Worm (Caenorhabditis elegans): ENCODE data around the gene F11C1.7.
A peak's percentile ranks its signal among the peaks of the same experiment; 100 is the strongest.

The F11C1.7 gene

DNA sequence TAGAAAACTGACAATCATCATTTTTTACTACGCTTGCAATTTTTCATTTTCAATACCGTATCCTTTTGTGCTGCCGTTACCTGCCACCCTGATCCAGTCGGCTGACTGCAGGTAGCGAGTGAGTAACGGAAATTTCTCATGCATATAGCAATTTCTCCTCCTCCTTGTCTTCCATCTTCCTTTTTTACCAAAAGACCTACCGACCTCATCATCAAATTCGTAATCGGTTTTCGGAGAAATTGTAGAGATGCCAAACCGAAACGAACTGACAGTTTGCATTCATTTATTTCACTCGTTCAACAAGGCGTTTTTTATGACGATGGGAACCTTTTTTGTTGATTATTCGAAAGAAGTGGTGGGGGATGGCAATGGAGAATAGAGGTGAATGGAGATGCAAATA, 27.1 kb downstream of the F11C1.7 start:
- TF ChIP-seq ets-4 (tag; optimal IDR thresholded peaks at IDR 0.05) (no peak), Y22D7AL.16 (tag; optimal IDR thresholded peaks at IDR 0.05) (no peak), pha-2 (tag; optimal IDR thresholded peaks at IDR 0.05) (no peak), ceh-2 (tag; optimal IDR thresholded peaks at IDR 0.05) (no peak), unc-55 (GFP tag; optimal IDR thresholded peaks at IDR 0.05) (no peak)

ce11 chrX:13021446-13021845, 32.3 kb downstream of the F11C1.7 start:
- TF ChIP-seq hlh-15 (tag; optimal IDR thresholded peaks at IDR 0.05): no peak
- TF ChIP-seq hlh-13 (GFP tag; optimal IDR thresholded peaks at IDR 0.05): no peak
- TF ChIP-seq unc-42 (tag; optimal IDR thresholded peaks at IDR 0.05): peak; percentile 66
- no peak for TF ChIP-seq ceh-31 (tag; optimal IDR thresholded peaks at IDR 0.05)
- TF ChIP-seq ceh-14 (tag; optimal IDR thresholded peaks at IDR 0.05): no peak

ce11 chrX:13032610-13033009, 43.5 kb downstream of the F11C1.7 start, which contains the start of gene npr-10:
Gene npr-10, minus strand, starts transcription at chrX:13032710.
- TF ChIP-seq ceh-48 (tag; optimal IDR thresholded peaks at IDR 0.05) (no peak), sox-2 (GFP tag; IDR thresholded peaks at IDR 0.05) (no peak), tbx-2 (tag; optimal IDR thresholded peaks at IDR 0.05) (no peak), C38D4.7 (GFP tag; optimal IDR thresholded peaks at IDR 0.05) (no peak)

DNA sequence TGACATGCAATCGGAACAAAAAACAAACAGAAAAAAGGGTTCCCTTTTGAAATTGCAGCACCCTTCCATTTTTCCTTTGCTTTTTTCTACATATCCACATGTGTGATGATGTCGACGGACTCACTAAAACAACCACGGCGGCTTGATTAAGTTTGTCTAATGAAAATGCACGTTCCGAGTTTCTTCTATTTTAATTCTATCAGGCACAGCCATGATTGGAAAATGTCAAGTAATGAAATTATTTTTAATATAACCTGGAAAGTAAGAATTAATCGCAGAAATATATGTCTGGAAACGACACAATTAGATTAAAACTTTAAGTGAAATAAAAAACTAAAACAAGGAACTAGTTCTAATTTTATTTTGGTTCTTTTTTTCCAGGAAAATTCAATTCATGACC, 44.7 kb downstream of the F11C1.7 start:
- no peak for TF ChIP-seq ztf-16 (tag; optimal IDR thresholded peaks at IDR 0.05)
- no peak for TF ChIP-seq mec-3 (tag; optimal IDR thresholded peaks at IDR 0.05; ENCODE audit: borderline replicate concordance)

DNA sequence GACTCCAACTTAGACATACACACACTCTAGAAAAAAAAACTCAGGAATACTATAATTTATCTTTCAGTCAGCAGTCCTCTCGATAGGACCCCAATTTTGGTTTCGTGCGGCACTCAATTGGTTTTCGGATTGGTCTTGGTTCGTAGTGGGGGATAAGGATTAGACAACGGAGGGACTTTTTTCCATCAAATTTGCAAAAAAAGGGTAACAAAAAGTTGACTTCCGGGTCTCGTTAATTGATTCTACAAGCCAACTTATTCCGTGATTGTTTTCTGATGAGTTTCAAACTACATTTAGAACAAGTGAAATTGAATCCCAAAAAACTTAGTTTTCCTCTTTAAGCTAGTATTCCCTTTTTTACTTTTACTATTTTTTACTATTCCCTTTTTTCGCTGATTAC, 45.2 kb downstream of the F11C1.7 start:
- TF ChIP-seq zip-5 (tag; optimal IDR thresholded peaks at IDR 0.05): no peak

- TF ChIP-seq dmd-4 (tag; optimal IDR thresholded peaks at IDR 0.05; ENCODE audit: borderline replicate concordance): no peak
- no peak for TF ChIP-seq tbx-7 (tag; optimal IDR thresholded peaks at IDR 0.05)
- no peak for TF ChIP-seq fax-1 (tag; optimal IDR thresholded peaks at IDR 0.05)
- TF ChIP-seq hlh-15 (tag; optimal IDR thresholded peaks at IDR 0.05): no peak
- TF ChIP-seq ceh-9 (tag; optimal IDR thresholded peaks at IDR 0.05): no peak
- no peak for TF ChIP-seq ceh-30 (tag; optimal IDR thresholded peaks at IDR 0.05)
- no peak for TF ChIP-seq lin-11 (tag; optimal IDR thresholded peaks at IDR 0.05)
- TF ChIP-seq unc-42 (tag; optimal IDR thresholded peaks at IDR 0.05): no peak
- no peak for TF ChIP-seq ztf-16 (tag; optimal IDR thresholded peaks at IDR 0.05)
- no peak for TF ChIP-seq hlh-8 (tag; optimal IDR thresholded peaks at IDR 0.05)
- no peak for TF ChIP-seq ttx-3 (tag; optimal IDR thresholded peaks at IDR 0.05)
- TF ChIP-seq pros-1 (tag; optimal IDR thresholded peaks at IDR 0.05): no peak
- no peak for TF ChIP-seq ceh-34 (tag; optimal IDR thresholded peaks at IDR 0.05)
- TF ChIP-seq odd-2 (tag; optimal IDR thresholded peaks at IDR 0.05): no peak
- no peak for TF ChIP-seq elt-4 (tag; optimal IDR thresholded peaks at IDR 0.05)
- no peak for TF ChIP-seq npax-4 (tag; optimal IDR thresholded peaks at IDR 0.05)
- TF ChIP-seq K02D7.2 (tag; optimal IDR thresholded peaks at IDR 0.05): no peak
- TF ChIP-seq ceh-6 (GFP tag; optimal IDR thresholded peaks at IDR 0.05): no peak
- no peak for TF ChIP-seq elt-2 (tag; optimal IDR thresholded peaks at IDR 0.05)
These were observed 49.6 kb downstream of the F11C1.7 start for ce11 chrX:13038791-13039190.

Measured in whole organism, late embryonic.